Worm (Caenorhabditis elegans) whole organism, early embryonic: ENCODE results near the gene gln-5.
"Not testable (repeated sequence)": the region's sequence is repeated elsewhere in the genome, so short reads cannot be mapped to it uniquely, and the experiment has no call there.

Source experiments
- B0310.2 ChIP-seq: sonication (generic microtip); optimal IDR thresholded peaks from 2 replicates; lab custom pipeline; 2016; ENCODE audit warnings: mild to moderate bottlenecking, missing genetic modification characterization, missing compliant biosample characterization
- F13C5.2 ChIP-seq: sonication (generic microtip); optimal IDR thresholded peaks from 2 replicates; lab custom pipeline; 2017; ENCODE audit warnings: mild to moderate bottlenecking, missing genetic modification characterization, inconsistent platforms, missing compliant biosample characterization
- aly-1 ChIP-seq: sonication (generic microtip); optimal IDR thresholded peaks from 2 replicates; lab custom pipeline; 2016; ENCODE audit warnings: missing genetic modification characterization, missing compliant biosample characterization
- ama-1 ChIP-seq: fragments of 150-350 bp; optimal IDR thresholded peaks from 2 replicates; lab custom pipeline; 2014
- ceh-13 ChIP-seq: fragments of 200-800 bp; sonication (Bioruptor generic); optimal IDR thresholded peaks from 2 replicates; lab custom pipeline; 2018; ENCODE audit warnings: mild to moderate bottlenecking, missing genetic modification characterization, missing compliant biosample characterization
- ceh-36 ChIP-seq: sonication (generic microtip); optimal IDR thresholded peaks from 2 replicates; lab custom pipeline; 2016; ENCODE audit warnings: missing genetic modification characterization, inconsistent platforms, missing compliant biosample characterization
- ets-7 ChIP-seq: sonication (generic microtip); optimal IDR thresholded peaks from 2 replicates; lab custom pipeline; 2016; ENCODE audit warnings: missing genotype, missing genetic modification characterization, missing compliant biosample characterization
- flt-1 ChIP-seq: fragments of 200-800 bp; sonication (Bioruptor generic); IDR thresholded peaks from 2 replicates; pipeline ENCODE4 v1.3.6; 2022; ENCODE audit warnings: missing genetic modification characterization, missing compliant biosample characterization
- hmbx-1 ChIP-seq: sonication (generic microtip); optimal IDR thresholded peaks from 2 replicates; lab custom pipeline; 2016; ENCODE audit warnings: mild to moderate bottlenecking, missing genetic modification characterization, missing compliant biosample characterization
- hmg-4 ChIP-seq: fragments of 200-800 bp; sonication (Bioruptor generic); optimal IDR thresholded peaks from 2 replicates; lab custom pipeline; 2018; ENCODE audit warnings: mild to moderate bottlenecking, missing genetic modification characterization, missing compliant biosample characterization
- hnd-1 ChIP-seq: sonication (generic microtip); optimal IDR thresholded peaks from 2 replicates; lab custom pipeline; 2016; ENCODE audit warnings: missing genetic modification characterization, missing compliant biosample characterization
- pes-1 ChIP-seq: fragments of 200-800 bp; sonication (Bioruptor generic); IDR thresholded peaks from 2 replicates; pipeline ENCODE4 v1.3.6; 2022; ENCODE audit warnings: missing genetic modification reagents, missing genetic modification characterization, missing compliant biosample characterization
- scrt-1 ChIP-seq: fragments of 200-800 bp; sonication (Bioruptor generic); IDR thresholded peaks from 2 replicates; pipeline ENCODE4 v1.3.6; 2022; ENCODE audit warnings: missing genetic modification characterization, missing compliant biosample characterization
- sea-1 ChIP-seq: fragments of 200-800 bp; sonication (Bioruptor generic); conservative IDR thresholded peaks from 2 replicates; pipeline ENCODE4 v1.3.6; 2022; ENCODE audit warnings: missing genetic modification characterization, missing compliant biosample characterization
- tbx-11 ChIP-seq: fragments of 200-800 bp; sonication (Bioruptor generic); IDR thresholded peaks from 2 replicates; pipeline ENCODE4 v1.3.6; 2022; ENCODE audit warnings: missing genetic modification characterization, missing compliant biosample characterization
- tbx-37 ChIP-seq: fragments of 200-800 bp; sonication (Bioruptor generic); conservative IDR thresholded peaks from 2 replicates; pipeline ENCODE4 v1.3.6; 2022; ENCODE audit warnings: missing genetic modification reagents, missing genetic modification characterization, missing compliant biosample characterization
- tra-4 ChIP-seq: sonication (generic microtip); optimal IDR thresholded peaks from 2 replicates; lab custom pipeline; 2017; ENCODE audit warnings: missing genetic modification characterization, missing compliant biosample characterization

The gln-5 gene

ce11 chrIV:17273602-17274110, at the start of gene gln-5:
TSS of gene gln-5 (minus strand) at chrIV:17273652.
- no peak for TF ChIP-seq hnd-1 (tag; lab: Kevin White, UChicago)
- TF ChIP-seq tra-4 (tag; lab: Kevin White, UChicago), result no peak
- no peak for TF ChIP-seq ets-7 (tag; lab: Kevin White, UChicago)
- no peak for TF ChIP-seq F13C5.2 (tag; lab: Kevin White, UChicago)
- TF ChIP-seq hmg-4 (GFP tag; lab: Kevin White, UChicago), result no peak
- TF ChIP-seq scrt-1 (GFP tag; lab: Robert Waterston, UW), result no peak
- TF ChIP-seq ama-1 (lab: Kevin White, UChicago), result no peak
- TF ChIP-seq ceh-36 (tag; lab: Kevin White, UChicago), result no peak
- no peak for TF ChIP-seq aly-1 (tag; lab: Kevin White, UChicago)
- TF ChIP-seq ceh-13 (GFP tag; lab: Kevin White, UChicago), result no peak
- no peak for TF ChIP-seq flt-1 (GFP tag; lab: Robert Waterston, UW)
- no peak for TF ChIP-seq hmbx-1 (tag; lab: Kevin White, UChicago)

DNA sequence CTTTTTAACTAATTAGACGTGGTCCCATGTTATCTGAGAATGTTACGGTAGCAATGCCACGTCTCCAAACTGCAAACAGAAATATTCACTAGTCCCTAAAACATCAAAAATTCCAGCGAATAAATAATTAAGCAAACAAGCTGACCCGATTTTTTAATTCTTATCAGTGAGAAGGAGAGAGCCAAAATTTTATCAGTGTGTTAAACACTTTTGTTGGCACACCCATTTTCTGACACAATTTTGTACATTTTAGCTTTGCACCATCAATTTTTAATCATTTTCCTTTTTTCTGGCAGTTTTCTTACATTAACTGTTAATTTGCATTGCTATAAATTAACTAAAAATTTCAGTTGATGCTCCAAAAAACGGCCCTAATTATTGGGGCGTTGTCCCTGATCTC, 47.0 kb upstream of the gln-5 start, which contains the start of gene C49C3.4:
Gene C49C3.4 (plus strand): TSS at position 351 of the 400 bp plus-strand sequence.
- TF ChIP-seq tbx-37 (no peak), F13C5.2 (tag; lab: Kevin White, UChicago) (no peak), hmbx-1 (tag; lab: Kevin White, UChicago) (no peak), B0310.2 (no peak), aly-1 (tag; lab: Kevin White, UChicago) (no peak), ceh-13 (GFP tag; lab: Kevin White, UChicago) (no peak), flt-1 (GFP tag; lab: Robert Waterston, UW) (no peak), pes-1 (GFP tag; lab: Robert Waterston, UW) (no peak), hnd-1 (tag; lab: Kevin White, UChicago) (no peak)

ce11 chrIV:17316398-17316797, 42.9 kb upstream of the gln-5 start, which contains the start of gene C49C3.20:
TSS of gene C49C3.20 (minus strand) at chrIV:17316498.
- TF ChIP-seq ets-7 (tag; lab: Kevin White, UChicago), result no peak
- no peak for TF ChIP-seq flt-1 (GFP tag; lab: Robert Waterston, UW)
- TF ChIP-seq pes-1 (GFP tag; lab: Robert Waterston, UW), result no peak
- no peak for TF ChIP-seq scrt-1 (GFP tag; lab: Robert Waterston, UW)
- TF ChIP-seq tbx-37, result no peak
- no peak for TF ChIP-seq aly-1 (tag; lab: Kevin White, UChicago)
- TF ChIP-seq ama-1 (lab: Kevin White, UChicago), result no peak
- TF ChIP-seq ceh-36 (tag; lab: Kevin White, UChicago), result no peak
- no peak for TF ChIP-seq sea-1
- TF ChIP-seq hmg-4 (GFP tag; lab: Kevin White, UChicago), result no peak
- TF ChIP-seq tra-4 (tag; lab: Kevin White, UChicago), result no peak
- no peak for TF ChIP-seq ceh-13 (GFP tag; lab: Kevin White, UChicago)

DNA sequence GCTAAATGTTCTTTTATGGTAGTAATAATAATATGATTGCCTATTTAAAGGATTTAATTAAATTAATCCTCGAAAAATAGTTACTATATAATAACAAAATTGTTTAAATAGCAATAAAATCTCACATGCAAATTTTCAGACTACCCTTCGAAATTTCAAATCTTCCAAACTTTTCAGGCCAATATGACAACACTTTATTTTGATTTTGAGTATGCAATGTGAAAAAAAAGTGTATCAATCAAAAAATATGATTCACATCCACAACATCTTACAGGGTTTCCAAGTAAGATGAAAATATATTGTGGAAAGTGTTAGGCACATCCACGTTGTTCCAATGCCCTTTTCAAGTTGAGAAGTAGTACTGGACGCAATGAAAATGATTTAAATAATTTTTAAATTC, 38.4 kb upstream of the gln-5 start, which contains the start of gene snf-9:
Gene snf-9 (plus strand): TSS at position 301 of the 400 bp plus-strand sequence.
- TF ChIP-seq ceh-36 (tag; lab: Kevin White, UChicago) (no peak), ama-1 (lab: Kevin White, UChicago) (no peak), tbx-37 (no peak), ets-7 (tag; lab: Kevin White, UChicago) (no peak), hnd-1 (tag; lab: Kevin White, UChicago) (no peak), aly-1 (tag; lab: Kevin White, UChicago) (no peak), F13C5.2 (tag; lab: Kevin White, UChicago) (no peak), scrt-1 (GFP tag; lab: Robert Waterston, UW) (no peak), pes-1 (GFP tag; lab: Robert Waterston, UW) (no peak), hmbx-1 (tag; lab: Kevin White, UChicago) (no peak), tbx-11 (no peak), flt-1 (GFP tag; lab: Robert Waterston, UW) (no peak), tra-4 (tag; lab: Kevin White, UChicago) (no peak), ceh-13 (GFP tag; lab: Kevin White, UChicago) (no peak)

DNA sequence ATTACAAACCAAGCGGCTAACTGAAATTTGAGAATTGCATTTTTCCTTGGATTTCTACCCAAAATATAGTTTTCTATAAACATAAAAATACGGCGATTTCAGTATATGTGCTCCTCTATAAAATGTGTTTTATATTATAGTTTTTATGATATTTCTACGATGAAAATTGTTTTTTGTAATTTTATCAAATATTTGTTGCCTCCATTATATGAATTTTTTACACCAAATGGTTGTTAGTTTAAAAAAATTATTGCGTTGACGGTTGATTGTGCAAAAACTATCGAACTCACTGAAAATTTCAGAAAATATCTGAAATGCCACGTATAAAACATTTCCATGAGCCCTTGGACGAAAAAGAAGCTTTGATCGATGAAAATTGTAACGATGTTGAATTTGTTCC, 34.8 kb upstream of the gln-5 start, which contains the start of gene T28F3.9:
Gene T28F3.9 (plus strand): TSS at position 301 of the 400 bp plus-strand sequence.
- TF ChIP-seq tbx-11 (no peak), tra-4 (tag; lab: Kevin White, UChicago) (no peak), hmg-4 (GFP tag; lab: Kevin White, UChicago) (no peak), hmbx-1 (tag; lab: Kevin White, UChicago) (no peak), ets-7 (tag; lab: Kevin White, UChicago) (no peak), tbx-37 (no peak), ama-1 (lab: Kevin White, UChicago) (no peak)

DNA sequence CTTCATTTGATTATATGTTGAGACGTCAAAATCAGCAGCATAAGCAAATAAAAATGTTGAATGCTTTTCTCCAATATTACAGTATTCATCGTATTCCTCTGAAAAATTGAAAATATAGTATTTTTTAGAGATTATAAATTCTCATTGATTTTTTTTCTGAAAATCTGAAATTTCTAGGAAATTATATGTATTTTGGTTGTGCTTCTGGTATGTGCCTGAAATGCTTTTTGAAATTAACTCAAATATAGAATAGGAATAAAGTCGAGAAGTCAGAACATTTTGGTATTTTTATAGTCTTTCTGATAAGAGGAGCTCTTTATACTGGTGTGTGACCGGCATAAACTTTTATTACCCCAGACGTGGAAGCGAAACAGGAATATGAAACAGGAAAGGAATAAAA, 33.8 kb upstream of the gln-5 start, which contains the start of gene T28F3.8:
Gene T28F3.8 (minus strand): TSS at position 101 of the 400 bp plus-strand sequence.
- not testable (repeated sequence) for TF ChIP-seq hnd-1, ceh-36, ets-7 (tag; lab: Kevin White, UChicago)

- no peak for TF ChIP-seq ets-7 (tag; lab: Kevin White, UChicago)
Measured at ce11 chrIV:17301933-17302332, 28.5 kb upstream of the gln-5 start, which contains the start of gene ifta-2. TSS of gene ifta-2 (minus strand) at chrIV:17302033.

- TF ChIP-seq ets-7 (tag; lab: Kevin White, UChicago) (no peak), scrt-1 (GFP tag; lab: Robert Waterston, UW) (no peak), tbx-37 (no peak), hnd-1 (tag; lab: Kevin White, UChicago) (no peak), hmg-4 (GFP tag; lab: Kevin White, UChicago) (no peak), ceh-13 (GFP tag; lab: Kevin White, UChicago) (no peak), ama-1 (lab: Kevin White, UChicago) (no peak), pes-1 (GFP tag; lab: Robert Waterston, UW) (no peak), aly-1 (tag; lab: Kevin White, UChicago) (no peak), tbx-11 (no peak), flt-1 (GFP tag; lab: Robert Waterston, UW) (no peak), hmbx-1 (tag; lab: Kevin White, UChicago) (no peak), sea-1 (no peak), F13C5.2 (tag; lab: Kevin White, UChicago) (no peak), ceh-36 (tag; lab: Kevin White, UChicago) (no peak), B0310.2 (no peak), tra-4 (tag; lab: Kevin White, UChicago) (no peak)
Measured at ce11 chrIV:17294489-17294888, 21.0 kb upstream of the gln-5 start, which contains the start of gene T28F3.5. TSS of gene T28F3.5 (plus strand) at chrIV:17294789.
